Worm (Caenorhabditis elegans): ENCODE results near the gene nlp-58.

The nlp-58 gene

DNA sequence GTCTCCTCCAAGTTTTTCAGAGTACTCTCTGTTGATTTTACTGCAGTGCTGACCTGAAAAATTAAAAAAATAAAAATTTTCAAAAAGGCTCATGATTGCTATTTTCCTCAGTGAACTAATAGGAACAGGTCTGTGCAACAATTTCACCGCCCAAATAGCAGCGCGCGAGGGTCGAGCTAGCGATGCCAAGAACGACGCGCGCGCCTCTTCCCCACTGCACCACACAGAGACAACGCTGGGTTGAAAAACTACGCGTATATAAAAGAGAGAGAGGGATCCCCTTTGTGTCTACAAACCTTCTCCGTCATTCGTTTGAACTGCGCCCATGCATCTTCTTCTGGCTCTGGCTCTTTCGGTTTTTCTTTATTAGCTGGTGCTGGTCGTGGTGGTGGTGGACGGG, 21.4 kb upstream of the nlp-58 start (continued):
- TF ChIP-seq attf-6 (GFP tag; IDR thresholded peaks at IDR 0.05) (peak; percentile 40; the same call in 1 of the 2 replicates), akir-1 (GFP tag; optimal IDR thresholded peaks at IDR 0.05) (peak; percentile 64), F22D6.2 (tag; optimal IDR thresholded peaks at IDR 0.05) (peak; percentile 36), hlh-12 (tag; optimal IDR thresholded peaks at IDR 0.05) (peak; percentile 74), xnd-1 (tag; optimal IDR thresholded peaks at IDR 0.05) (peak; percentile 16), F37B4.10 (GFP tag; IDR thresholded peaks at IDR 0.05) (0 out of 2 replicates have a peak, but pooled peaks have one; percentile 65), B0261.1 (tag; optimal IDR thresholded peaks at IDR 0.05) (peak; percentile 96), nhr-80 (tag; optimal IDR thresholded peaks at IDR 0.05) (peak; percentile 56), aptf-3 (GFP tag; IDR thresholded peaks at IDR 0.05) (0 out of 2 replicates have a peak, but pooled peaks have one; percentile 64), sptf-2 (GFP tag; optimal IDR thresholded peaks at IDR 0.05) (peak; percentile 97), Y56A3A.18 (GFP tag; IDR thresholded peaks at IDR 0.05) (peak; percentile 93), let-607 (tag; optimal IDR thresholded peaks at IDR 0.05) (peak; percentile 62 to 73), fkh-3 (tag; optimal IDR thresholded peaks at IDR 0.05) (peak; percentile 94), tbp1 (GFP tag; optimal IDR thresholded peaks at IDR 0.05) (peak; percentile 99), ceh-91 (GFP tag; IDR thresholded peaks at IDR 0.05) (no peak; the same call in 1 of the 2 replicates), Y53G8AR.9 (GFP tag; conservative IDR thresholded peaks at IDR 0.05) (0 out of 2 replicates have a peak, but pooled peaks have one; percentile 35), let-526 (GFP tag; IDR thresholded peaks at IDR 0.05) (0 out of 2 replicates have a peak, but pooled peaks have one; percentile 34), B0336.3 (GFP tag; IDR thresholded peaks at IDR 0.05) (peak; percentile 86), zfh-2 (GFP tag; conservative IDR thresholded peaks at IDR 0.05) (peak; percentile 92), hmg-20 (GFP tag; IDR thresholded peaks at IDR 0.05) (peak; percentile 90), die-1 (tag; optimal IDR thresholded peaks at IDR 0.05) (peak; percentile 97), ztf-26 (tag; optimal IDR thresholded peaks at IDR 0.05) (peak; percentile 75), tbx-9 (tag; optimal IDR thresholded peaks at IDR 0.05; ENCODE audit: borderline replicate concordance) (peak; percentile 70), nhr-90 (tag; optimal IDR thresholded peaks at IDR 0.05) (peak; percentile 97), pha-4 (tag; optimal IDR thresholded peaks at IDR 0.05) (no peak), him-1 (tag; optimal IDR thresholded peaks at IDR 0.05) (peak; percentile 97), K12H6.12 (tag; optimal IDR thresholded peaks at IDR 0.05) (peak; percentile 80), D2030.7 (GFP tag; IDR thresholded peaks at IDR 0.05) (peak; percentile 58), T07F8.4 (tag; optimal IDR thresholded peaks at IDR 0.05) (peak; percentile 94), lin-40 (tag; optimal IDR thresholded peaks at IDR 0.05) (peak; percentile 77), nfya-2 (GFP tag; IDR thresholded peaks at IDR 0.05) (no peak), madf-10 (tag; optimal IDR thresholded peaks at IDR 0.05) (peak; percentile 85), madf-3 (GFP tag; IDR thresholded peaks at IDR 0.05) (peak; percentile 83), Y95B8A.8 (GFP tag; IDR thresholded peaks at IDR 0.05) (0 out of 2 replicates have a peak, but pooled peaks have one; percentile 80), mcd-1 (GFP tag; IDR thresholded peaks at IDR 0.05) (peak; percentile 81), F33H1.4 (GFP tag; IDR thresholded peaks at IDR 0.05) (0 out of 2 replicates have a peak, but pooled peaks have one; percentile 33), F49E8.2 (tag; optimal IDR thresholded peaks at IDR 0.05; ENCODE audit: insufficient read depth) (peak; percentile 71), F23B12.7 (tag; optimal IDR thresholded peaks at IDR 0.05; ENCODE audit: insufficient read depth) (peak; percentile 94), efl-1 (GFP tag; optimal IDR thresholded peaks at IDR 0.05) (peak; percentile 32), Y79H2A.3 (GFP tag; conservative IDR thresholded peaks at IDR 0.05) (no peak), nhr-27 (tag; optimal IDR thresholded peaks at IDR 0.05) (peak; percentile 57), B0019.2 (GFP tag; conservative IDR thresholded peaks at IDR 0.05) (no peak), B0035.1 (tag; optimal IDR thresholded peaks at IDR 0.05) (peak; percentile 89), bed-1 (GFP tag; IDR thresholded peaks at IDR 0.05) (peak; percentile 94), hrde-1 (tag; optimal IDR thresholded peaks at IDR 0.05; ENCODE audit: borderline replicate concordance) (peak; percentile 86), nhr-179 (tag; optimal IDR thresholded peaks at IDR 0.05) (peak; percentile 69), hlh-26 (GFP tag; conservative IDR thresholded peaks at IDR 0.05) (0 out of 2 replicates have a peak, but pooled peaks have one; percentile 27), F10E7.11 (tag; optimal IDR thresholded peaks at IDR 0.05) (peak; percentile 84)
